Worm (Caenorhabditis elegans) whole organism, midembryonic: ENCODE results near the gene nhr-96.
A peak's percentile ranks its signal among the peaks of the same experiment; 100 is the strongest.

Experiments used
- T22C8.4 ChIP-seq: fragments of 200-800 bp; sonication (Bioruptor generic); IDR thresholded peaks from 2 replicates; pipeline ENCODE4 v1.3.6; 2022; ENCODE audit warnings: missing genetic modification characterization, missing compliant biosample characterization
- cog-1 ChIP-seq: sonication (generic microtip); optimal IDR thresholded peaks from 2 replicates; lab custom pipeline; 2016; ENCODE audit warnings: missing genetic modification characterization, missing compliant biosample characterization
- flt-1 ChIP-seq: fragments of 200-800 bp; sonication (Bioruptor generic); IDR thresholded peaks from 2 replicates; pipeline ENCODE4 v1.3.6; 2022; ENCODE audit warnings: missing genetic modification characterization, missing compliant biosample characterization
- klf-2 ChIP-seq: fragments of 200-800 bp; sonication (Bioruptor generic); conservative IDR thresholded peaks from 2 replicates; pipeline ENCODE4 v1.3.6; 2022; ENCODE audit warnings: missing genetic modification reagents, missing genetic modification characterization, missing compliant biosample characterization
- med-1 ChIP-seq: sonication (generic microtip); optimal IDR thresholded peaks from 2 replicates; lab custom pipeline; 2017; ENCODE audit warnings: missing genetic modification characterization, mild to moderate bottlenecking, missing compliant biosample characterization, antibody characterized with exemption, missing genetic modification reagents; ENCODE audit not compliant: insufficient read depth
- ref-1 ChIP-seq: fragments of 200-800 bp; sonication (Bioruptor generic); conservative IDR thresholded peaks from 2 replicates; pipeline ENCODE4 v1.3.6; 2022; ENCODE audit warnings: missing genetic modification reagents, missing genetic modification characterization, missing compliant biosample characterization
- tab-1 ChIP-seq: fragments of 200-800 bp; sonication (Bioruptor generic); IDR thresholded peaks from 2 replicates; pipeline ENCODE4 v1.3.6; 2022; ENCODE audit warnings: missing genetic modification characterization, missing compliant biosample characterization
- ztf-23 ChIP-seq: fragments of 200-800 bp; sonication (Bioruptor generic); IDR thresholded peaks from 2 replicates; pipeline ENCODE4 v1.3.6; 2022; ENCODE audit warnings: missing genetic modification reagents, missing genetic modification characterization, missing compliant biosample characterization
- ztf-29 ChIP-seq: fragments of 200-800 bp; sonication (Bioruptor generic); IDR thresholded peaks from 2 replicates; pipeline ENCODE4 v1.3.6; 2022; ENCODE audit warnings: missing genetic modification reagents, missing genetic modification characterization, missing compliant biosample characterization

The nhr-96 gene

ce11 chrV:2271750-2272149 is 38.5 kb downstream of the nhr-96 start, which contains the start of gene Y5H2A.1:
TSS of gene Y5H2A.1 (minus strand) at chrV:2271850.
- no peak for TF ChIP-seq ztf-29 (GFP tag; lab: Robert Waterston, UW)
- no peak for TF ChIP-seq T22C8.4 (GFP tag; lab: Robert Waterston, UW)
- no peak for TF ChIP-seq klf-2 (GFP tag; lab: Robert Waterston, UW)
- no peak for TF ChIP-seq ref-1
- TF ChIP-seq ztf-23: no peak
- TF ChIP-seq med-1 (GFP tag; lab: Kevin White, UChicago): no peak
- TF ChIP-seq tab-1 (GFP tag; lab: Robert Waterston, UW): no peak
- no peak for TF ChIP-seq flt-1
- no peak for TF ChIP-seq cog-1

- no peak for TF ChIP-seq cog-1
- no peak for TF ChIP-seq T22C8.4 (GFP tag; lab: Robert Waterston, UW)
- no peak for TF ChIP-seq ztf-23
- no peak for TF ChIP-seq med-1 (GFP tag; lab: Kevin White, UChicago)
- TF ChIP-seq tab-1 (GFP tag; lab: Robert Waterston, UW): no peak
- TF ChIP-seq ref-1: no peak
- TF ChIP-seq klf-2 (GFP tag; lab: Robert Waterston, UW): no peak
- TF ChIP-seq flt-1: no peak
- TF ChIP-seq ztf-29 (GFP tag; lab: Robert Waterston, UW): no peak
These were observed 41.1 kb downstream of the nhr-96 start, which contains the start of the genes Y5H2A.4 and abu-4 for ce11 chrV:2274253-2274892. TSS of gene Y5H2A.4 (minus strand) at chrV:2274353. TSS of gene abu-4 (plus strand) at chrV:2274842.

DNA sequence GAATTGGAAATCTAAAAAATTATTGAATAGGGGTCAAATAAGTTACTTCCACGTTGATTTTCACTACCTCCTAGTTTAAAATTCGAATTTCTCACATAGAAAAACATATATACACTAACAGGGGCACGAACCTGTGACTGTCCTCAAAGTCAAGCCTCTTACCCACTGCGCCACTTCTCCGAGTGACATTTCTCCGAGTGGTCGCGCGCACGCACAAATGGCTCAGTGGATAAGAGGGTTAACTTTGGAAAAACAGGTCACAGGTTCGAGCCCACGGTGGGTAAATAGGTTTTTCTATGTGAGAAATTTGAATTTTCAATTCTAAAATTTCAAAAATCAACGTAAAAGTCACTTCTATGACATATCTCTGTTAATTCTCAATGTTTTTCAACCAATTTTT is 44.0 kb downstream of the nhr-96 start:
- TF ChIP-seq cog-1: no peak

DNA sequence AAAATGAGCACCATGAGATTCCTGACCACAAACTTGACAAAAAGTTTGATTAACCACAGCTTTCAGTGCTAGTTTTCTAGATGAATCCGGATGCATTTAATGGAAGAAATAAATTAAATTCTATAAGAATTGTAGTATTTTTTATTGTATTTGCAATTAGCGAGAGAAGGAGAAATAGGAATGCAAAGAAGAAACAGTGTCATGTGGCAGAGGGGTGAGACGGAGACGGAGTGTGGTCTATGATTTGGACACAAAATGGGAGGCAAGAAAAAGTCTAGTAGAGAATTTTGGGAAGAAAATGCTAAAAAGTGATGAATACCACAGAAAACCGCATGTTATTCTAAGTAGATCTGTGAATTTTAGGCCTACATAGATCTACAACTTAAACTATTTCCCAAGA is 44.8 kb downstream of the nhr-96 start, which contains the start of gene nhr-59:
nhr-59 (minus strand) TSS at position 214 of the 400 bp plus-strand sequence.
- TF ChIP-seq tab-1 (GFP tag; lab: Robert Waterston, UW) (no peak), flt-1 (no peak), klf-2 (GFP tag; lab: Robert Waterston, UW) (no peak), T22C8.4 (GFP tag; lab: Robert Waterston, UW) (no peak), cog-1 (no peak), ref-1 (no peak), med-1 (GFP tag; lab: Kevin White, UChicago) (no peak), ztf-29 (GFP tag; lab: Robert Waterston, UW) (no peak), ztf-23 (no peak)

- TF ChIP-seq ztf-23 (no peak), tab-1 (GFP tag; lab: Robert Waterston, UW) (no peak), flt-1 (no peak), med-1 (GFP tag; lab: Kevin White, UChicago) (no peak), cog-1 (peak; percentile 67)
These were observed 45.3 kb downstream of the nhr-96 start, which contains the start of gene fbxa-137 for ce11 chrV:2278543-2278942. TSS of gene fbxa-137 (plus strand) at chrV:2278816.

- TF ChIP-seq cog-1 (peak; percentile 18), ztf-29 (GFP tag; lab: Robert Waterston, UW) (no peak), flt-1 (no peak), ztf-23 (no peak), med-1 (GFP tag; lab: Kevin White, UChicago) (no peak), T22C8.4 (GFP tag; lab: Robert Waterston, UW) (no peak)
These were observed 48.2 kb downstream of the nhr-96 start, which contains the start of gene nhr-228 for ce11 chrV:2281499-2281898. TSS of gene nhr-228 (plus strand) at chrV:2281759.
